Fruit fly (Drosophila melanogaster): Measurements from ENCODE around the gene CG10413.

dm6 chr2L:18557965-18558537, 47.0 kb downstream of the CG10413 start:
- no peak for TF ChIP-seq N (GFP tag; optimal IDR thresholded peaks at IDR 0.05)
- peak; percentile 11 for TF ChIP-seq h (GFP tag; optimal IDR thresholded peaks at IDR 0.05)
- peak; percentile 20 for TF ChIP-seq rgr (GFP tag; optimal IDR thresholded peaks at IDR 0.05)
- no peak for TF ChIP-seq Jra (GFP tag; optimal IDR thresholded peaks at IDR 0.05)
- peak; percentile 52 for TF ChIP-seq sv (GFP tag; optimal IDR thresholded peaks at IDR 0.05)
- no peak for TF ChIP-seq pan (optimal IDR thresholded peaks at IDR 0.05)
- TF ChIP-seq usp (GFP tag; optimal IDR thresholded peaks at IDR 0.05) = no peak
- no peak for TF ChIP-seq jim (GFP tag; optimal IDR thresholded peaks at IDR 0.05)
- no peak for TF ChIP-seq Mio (GFP tag; optimal IDR thresholded peaks at IDR 0.05)
- TF ChIP-seq HLH106 (tag; optimal IDR thresholded peaks at IDR 0.05) = peak; percentile 17
- peak; percentile 48 for TF ChIP-seq psq (GFP tag; optimal IDR thresholded peaks at IDR 0.05)
- TF ChIP-seq lola (GFP tag; optimal IDR thresholded peaks at IDR 0.05) = no peak
- no peak for TF ChIP-seq ey (GFP tag; optimal IDR thresholded peaks at IDR 0.05)

Measured in whole organism, wandering third instar larva.